Fruit fly (Drosophila melanogaster) whole organism, embryonic: ENCODE data around the gene Mlp84B.

Experiments
- Atf-2 ChIP-seq: fragments of 200-800 bp; sonication (Bioruptor generic); optimal IDR thresholded peaks from 2 replicates; lab custom pipeline; 2016; ENCODE audit warnings: missing biosample characterization, missing genetic modification characterization
- CG1024 ChIP-seq: fragments of 200-800 bp; sonication (Bioruptor generic); IDR thresholded peaks from 2 replicates; pipeline ENCODE4 v1.3.6; 2022; ENCODE audit warnings: missing biosample characterization, missing genetic modification characterization
- CG10366 ChIP-seq: fragments of 200-800 bp; sonication (Bioruptor generic); IDR thresholded peaks from 2 replicates; pipeline ENCODE4 v1.3.6; 2022; ENCODE audit warnings: missing biosample characterization, missing genetic modification characterization
- CG10565 ChIP-seq: fragments of 200-800 bp; sonication (Bioruptor generic); optimal IDR thresholded peaks from 3 replicates; lab custom pipeline; 2016; ENCODE audit warnings: missing biosample characterization, mild to moderate bottlenecking, missing genetic modification characterization
- CG11398 ChIP-seq: fragments of 200-800 bp; sonication (Bioruptor generic); optimal IDR thresholded peaks from 2 replicates; lab custom pipeline; 2016; ENCODE audit warnings: missing biosample characterization, missing genetic modification characterization
- CG1233 ChIP-seq: fragments of 200-800 bp; sonication (Bioruptor generic); optimal IDR thresholded peaks from 4 replicates; lab custom pipeline; 2018; ENCODE audit warnings: missing biosample characterization, mild to moderate bottlenecking, missing genetic modification characterization
- CG12942 ChIP-seq: fragments of 200-800 bp; sonication (Bioruptor generic); optimal IDR thresholded peaks from 3 replicates; lab custom pipeline; 2016; ENCODE audit warnings: missing biosample characterization, missing genetic modification characterization
- CG13775 ChIP-seq: fragments of 200-800 bp; sonication (Bioruptor generic); optimal IDR thresholded peaks from 3 replicates; lab custom pipeline; 2017; ENCODE audit warnings: missing biosample characterization, mild to moderate bottlenecking, missing genetic modification characterization
- CG17359 ChIP-seq: fragments of 200-800 bp; sonication (Bioruptor generic); optimal IDR thresholded peaks from 3 replicates; lab custom pipeline; 2018; ENCODE audit warnings: missing biosample characterization, mild to moderate bottlenecking, missing genetic modification characterization, moderate library complexity
- CG17912 ChIP-seq: fragments of 200-800 bp; sonication (Bioruptor generic); optimal IDR thresholded peaks from 2 replicates; lab custom pipeline; 2018; ENCODE audit warnings: missing biosample characterization, mild to moderate bottlenecking, missing genetic modification characterization
- CG2199 ChIP-seq: fragments of 200-800 bp; sonication (Bioruptor generic); IDR thresholded peaks from 3 replicates; pipeline ENCODE4 v1.3.6; 2022; ENCODE audit warnings: missing biosample characterization, missing genetic modification characterization
- CG2889 ChIP-seq: fragments of 200-800 bp; sonication (Bioruptor generic); IDR thresholded peaks from 3 replicates; pipeline ENCODE4 v1.3.6; 2022; ENCODE audit warnings: missing biosample characterization, missing genetic modification characterization
- CG42726 ChIP-seq: fragments of 200-800 bp; sonication (Bioruptor generic); IDR thresholded peaks from 2 replicates; pipeline ENCODE4 v1.3.6; 2022; ENCODE audit warnings: missing biosample characterization, missing genetic modification characterization; ENCODE audit not compliant: partially characterized antibody
- CG4282 ChIP-seq: fragments of 200-800 bp; sonication (Bioruptor generic); optimal IDR thresholded peaks from 2 replicates; lab custom pipeline; 2016; ENCODE audit warnings: missing biosample characterization, missing genetic modification characterization
- CG4360 ChIP-seq: fragments of 200-800 bp; sonication (Bioruptor generic); IDR thresholded peaks from 2 replicates; pipeline ENCODE4 v1.3.6; 2022; ENCODE audit warnings: missing biosample characterization, missing genetic modification characterization
- CG4707 ChIP-seq: fragments of 200-800 bp; sonication (Bioruptor generic); optimal IDR thresholded peaks from 2 replicates; lab custom pipeline; 2018; ENCODE audit warnings: missing biosample characterization, mild to moderate bottlenecking, missing genetic modification characterization, moderate library complexity
- CG5180 ChIP-seq: fragments of 200-800 bp; sonication (Bioruptor generic); optimal IDR thresholded peaks from 3 replicates; lab custom pipeline; 2017; ENCODE audit warnings: missing biosample characterization, missing genetic modification characterization, mild to moderate bottlenecking, moderate library complexity, missing genetic modification reagents
- CG5245 ChIP-seq: fragments of 200-800 bp; sonication (Bioruptor generic); optimal IDR thresholded peaks from 3 replicates; lab custom pipeline; 2016; ENCODE audit warnings: missing biosample characterization, missing genetic modification characterization
- CG6813 ChIP-seq: fragments of 200-800 bp; sonication (Bioruptor generic); optimal IDR thresholded peaks from 2 replicates; lab custom pipeline; 2017; ENCODE audit warnings: missing biosample characterization, missing genetic modification characterization, mild to moderate bottlenecking, moderate library complexity, missing genetic modification reagents
- CG8359 ChIP-seq: fragments of 200-800 bp; sonication (Bioruptor generic); optimal IDR thresholded peaks from 2 replicates; lab custom pipeline; 2017; ENCODE audit warnings: missing biosample characterization, mild to moderate bottlenecking, missing genetic modification characterization, borderline replicate concordance
- Chrac-16 ChIP-seq: fragments of 200-800 bp; sonication (Bioruptor generic); optimal IDR thresholded peaks from 3 replicates; lab custom pipeline; 2016; ENCODE audit warnings: missing biosample characterization, missing genetic modification characterization
- Dfd ChIP-seq, 2 experiments: fragments of >200 bp; optimal IDR thresholded peaks; 2 replicates each; lab custom pipeline; 2017; ENCODE audit warnings: missing biosample characterization in 2 of 2, missing genetic modification characterization in 2 of 2
- Dip2 ChIP-seq: fragments of 200-800 bp; sonication (Bioruptor generic); IDR thresholded peaks from 2 replicates; pipeline ENCODE4 v1.3.6; 2022; ENCODE audit warnings: missing biosample characterization, missing genetic modification characterization
- GATAe ChIP-seq: fragments of 200-800 bp; sonication (Bioruptor generic); conservative IDR thresholded peaks from 2 replicates; pipeline ENCODE4 v1.3.6; 2022; ENCODE audit warnings: missing biosample characterization, missing genetic modification characterization
- Gug ChIP-seq: fragments of 200-800 bp; sonication (Bioruptor generic); IDR thresholded peaks from 4 replicates; pipeline ENCODE4 v1.3.6; 2022; ENCODE audit warnings: missing biosample characterization, missing genetic modification characterization
- Hmr ChIP-seq: fragments of 200-800 bp; sonication (Bioruptor generic); optimal IDR thresholded peaks from 3 replicates; lab custom pipeline; 2017; ENCODE audit warnings: mild to moderate bottlenecking, missing biosample characterization, missing genetic modification reagents, missing genetic modification characterization
- Hr78 ChIP-seq, 2 experiments: fragments of 200-800 bp in 1 of 2; fragments of >200 bp in 1 of 2; sonication (Bioruptor generic) in 1 of 2; optimal IDR thresholded peaks; 2 replicates each; lab custom pipeline; 2017 to 2019; ENCODE audit warnings: missing biosample characterization in 2 of 2, missing genetic modification characterization in 2 of 2, mild to moderate bottlenecking in 1 of 2, moderate library complexity in 1 of 2
- Kr ChIP-seq: fragments of 200-800 bp; sonication (Bioruptor generic); optimal IDR thresholded peaks from 2 replicates; lab custom pipeline; 2017; ENCODE audit warnings: missing biosample characterization, mild to moderate bottlenecking, missing genetic modification characterization
- Myb ChIP-seq: fragments of 200-800 bp; sonication (Bioruptor generic); optimal IDR thresholded peaks from 2 replicates; lab custom pipeline; 2016; ENCODE audit warnings: missing biosample characterization, missing genetic modification characterization
- NK7.1 ChIP-seq: fragments of 200-800 bp; sonication (Bioruptor generic); optimal IDR thresholded peaks from 3 replicates; lab custom pipeline; 2016; ENCODE audit warnings: missing biosample characterization, missing genetic modification characterization
- Nf-YA ChIP-seq: fragments of 200-800 bp; sonication (Bioruptor generic); IDR thresholded peaks from 2 replicates; pipeline ENCODE4 v1.3.6; 2022; ENCODE audit warnings: missing biosample characterization, missing genetic modification characterization
- Rfx ChIP-seq: fragments of 200-800 bp; sonication (Bioruptor generic); IDR thresholded peaks from 2 replicates; pipeline ENCODE4 v1.3.6; 2022; ENCODE audit warnings: missing biosample characterization, missing genetic modification characterization
- ab ChIP-seq: fragments of 200-800 bp; sonication (Bioruptor generic); optimal IDR thresholded peaks from 2 replicates; lab custom pipeline; 2016; ENCODE audit warnings: missing biosample characterization, missing genetic modification characterization
- ash1 ChIP-seq: fragments of 200-800 bp; sonication (Bioruptor generic); optimal IDR thresholded peaks from 2 replicates; lab custom pipeline; 2018; ENCODE audit warnings: missing biosample characterization, mild to moderate bottlenecking, missing genetic modification characterization
- ato ChIP-seq: fragments of 200-800 bp; sonication (Bioruptor generic); IDR thresholded peaks from 2 replicates; pipeline ENCODE4 v1.3.6; 2022; ENCODE audit warnings: missing biosample characterization, missing genetic modification characterization; ENCODE audit not compliant: partially characterized antibody
- chinmo ChIP-seq: fragments of 200-800 bp; sonication (Bioruptor generic); IDR thresholded peaks from 4 replicates; pipeline ENCODE4 v1.3.6; 2022; ENCODE audit warnings: missing biosample characterization, missing genetic modification characterization; ENCODE audit not compliant: partially characterized antibody
- chn ChIP-seq: fragments of 200-800 bp; sonication (Bioruptor generic); optimal IDR thresholded peaks from 2 replicates; lab custom pipeline; 2016; ENCODE audit warnings: missing biosample characterization, missing genetic modification characterization
- dm ChIP-seq: fragments of 200-800 bp; sonication (Bioruptor generic); optimal IDR thresholded peaks from 3 replicates; lab custom pipeline; 2016; ENCODE audit warnings: missing biosample characterization, missing genetic modification characterization
- eyg ChIP-seq: fragments of 200-800 bp; sonication (Bioruptor generic); optimal IDR thresholded peaks from 3 replicates; lab custom pipeline; 2016; ENCODE audit warnings: missing biosample characterization, missing genetic modification characterization
- gem ChIP-seq: fragments of 200-800 bp; sonication (Bioruptor generic); optimal IDR thresholded peaks from 2 replicates; lab custom pipeline; 2019; ENCODE audit warnings: missing biosample characterization, mild to moderate bottlenecking, missing genetic modification characterization, moderate library complexity
- ham ChIP-seq: fragments of 200-800 bp; sonication (Bioruptor generic); IDR thresholded peaks from 2 replicates; pipeline ENCODE4 v1.3.6; 2022; ENCODE audit warnings: missing biosample characterization, missing genetic modification characterization
- nerfin-2 ChIP-seq: fragments of 200-800 bp; sonication (Bioruptor generic); IDR thresholded peaks from 2 replicates; pipeline ENCODE4 v1.3.6; 2022; ENCODE audit warnings: missing biosample characterization, missing genetic modification characterization; ENCODE audit not compliant: partially characterized antibody
- pan ChIP-seq, 4 experiments: fragments of >200 bp in 3 of 4; fragments of 200-800 bp in 1 of 4; sonication (Bioruptor generic) in 1 of 4; optimal IDR thresholded peaks in 3 of 4; IDR thresholded peaks in 1 of 4; 2 replicates each; pipeline versions ENCODE4 v1.3.6 to Lab custom; 2017 to 2022; ENCODE audit warnings: missing biosample characterization in 2 of 4, missing genetic modification characterization in 2 of 4, mixed read lengths in 1 of 4
- peb ChIP-seq: fragments of 200-800 bp; sonication (Bioruptor generic); IDR thresholded peaks from 2 replicates; pipeline ENCODE4 v1.3.6; 2022; ENCODE audit warnings: missing biosample characterization, missing genetic modification characterization
- pzg ChIP-seq: fragments of 200-800 bp; sonication (Bioruptor generic); optimal IDR thresholded peaks from 3 replicates; lab custom pipeline; 2018; ENCODE audit warnings: missing biosample characterization, mild to moderate bottlenecking, missing genetic modification characterization, moderate library complexity
- sug ChIP-seq: fragments of 200-800 bp; optimal IDR thresholded peaks from 2 replicates; lab custom pipeline; 2019; ENCODE audit warnings: missing biosample characterization, mild to moderate bottlenecking, missing genetic modification characterization, moderate library complexity
- tin ChIP-seq: fragments of 200-800 bp; sonication (Bioruptor generic); optimal IDR thresholded peaks from 3 replicates; lab custom pipeline; 2016; ENCODE audit warnings: missing biosample characterization, missing genetic modification characterization
- vfl ChIP-seq: fragments of 200-800 bp; sonication (Bioruptor generic); optimal IDR thresholded peaks from 2 replicates; lab custom pipeline; 2016; ENCODE audit warnings: missing biosample characterization, missing genetic modification characterization
- wdn ChIP-seq: fragments of 200-800 bp; sonication (Bioruptor generic); IDR thresholded peaks from 2 replicates; pipeline ENCODE4 v1.3.6; 2022; ENCODE audit warnings: missing biosample characterization, missing genetic modification characterization

The Mlp84B gene

dm6 chr3R:7124109-7124639 lies 6.6 kb upstream of the Mlp84B start, which contains the start of the genes Alh and CG10098 (continued):
- TF ChIP-seq dm (GFP tag; lab: Kevin White, UChicago) = peak; percentile 75
- no peak for TF ChIP-seq GATAe (GFP tag; lab: Robert Waterston, UW)
- peak; percentile 15 for TF ChIP-seq CG17912 (GFP tag; lab: Kevin White, UChicago)
- peak; percentile 87 for TF ChIP-seq chn (GFP tag; lab: Kevin White, UChicago)
- TF ChIP-seq NK7.1 (GFP tag; lab: Kevin White, UChicago) = peak; percentile 58
- no peak for TF ChIP-seq Dfd (GFP tag; optimal IDR thresholded peaks at IDR 0.05; lab: Kevin White, UChicago)
- 0 out of 4 replicates have a peak, but pooled peaks have one; percentile 15 for TF ChIP-seq chinmo (GFP tag; lab: Robert Waterston, UW)
- TF ChIP-seq peb = 0 out of 2 replicates have a peak, but pooled peaks have one; percentile 52
- peak; percentile 89 for TF ChIP-seq Rfx (GFP tag; lab: Robert Waterston, UW)
- peak; percentile 74 for TF ChIP-seq CG1233
- no peak; the same call in 1 of the 2 replicates for TF ChIP-seq ato
- TF ChIP-seq tin (GFP tag; lab: Kevin White, UChicago) = peak; percentile 92
- no peak for TF ChIP-seq Kr (GFP tag; lab: Kevin White, UChicago)
- peak; percentile 92 for TF ChIP-seq Chrac-16 (GFP tag; lab: Kevin White, UChicago)
- TF ChIP-seq wdn (GFP tag; lab: Robert Waterston, UW) = peak; percentile 59; the same call in 1 of the 2 replicates
- TF ChIP-seq CG4360 (GFP tag; lab: Robert Waterston, UW) = no peak
- no peak for TF ChIP-seq CG10565
- no peak for TF ChIP-seq ash1 (GFP tag; lab: Kevin White, UChicago)
- peak; percentile 76 for TF ChIP-seq Myb (GFP tag; lab: Kevin White, UChicago)
- TF ChIP-seq pan (optimal IDR thresholded peaks at IDR 0.05; lab: Kevin White, UChicago) = no peak
- peak in 1 of 2 experiments; percentile 70 for TF ChIP-seq pan (GFP tag; optimal IDR thresholded peaks at IDR 0.05 in 1 of 2, IDR thresholded peaks at IDR 0.05 in 1 of 2)
- TF ChIP-seq CG8359 (GFP tag; lab: Kevin White, UChicago) = no peak
- peak; percentile 77 for TF ChIP-seq Atf-2 (GFP tag; lab: Kevin White, UChicago)
- TF ChIP-seq CG12942 (GFP tag; lab: Kevin White, UChicago) = peak; percentile 89
- peak; percentile 83 for TF ChIP-seq CG10366 (GFP tag; lab: Robert Waterston, UW)
- no peak for TF ChIP-seq CG11398 (GFP tag; lab: Kevin White, UChicago)
- TF ChIP-seq CG4707 (GFP tag; lab: Kevin White, UChicago) = no peak
- TF ChIP-seq ham (GFP tag; lab: Robert Waterston, UW) = peak; percentile 64; the same call in 1 of the 2 replicates
- no peak for TF ChIP-seq CG2199
- peak; percentile 69 for TF ChIP-seq eyg (GFP tag; lab: Kevin White, UChicago)
- no peak for TF ChIP-seq Dip2 (GFP tag; lab: Robert Waterston, UW)
- peak; percentile 88 for TF ChIP-seq gem (tag; lab: Kevin White, UChicago)
- no peak for TF ChIP-seq Nf-YA
- peak; percentile 83 for TF ChIP-seq ab (GFP tag; lab: Kevin White, UChicago)
- TF ChIP-seq Hmr (GFP tag; lab: Kevin White, UChicago) = peak; percentile 84
- peak; percentile 10 for TF ChIP-seq CG6813 (GFP tag; lab: Kevin White, UChicago)
- peak; percentile 55; the same call in 1 of the 2 replicates for TF ChIP-seq CG42726
- TF ChIP-seq nerfin-2 (GFP tag; lab: Robert Waterston, UW) = peak; percentile 44; the same call in 1 of the 2 replicates

DNA sequence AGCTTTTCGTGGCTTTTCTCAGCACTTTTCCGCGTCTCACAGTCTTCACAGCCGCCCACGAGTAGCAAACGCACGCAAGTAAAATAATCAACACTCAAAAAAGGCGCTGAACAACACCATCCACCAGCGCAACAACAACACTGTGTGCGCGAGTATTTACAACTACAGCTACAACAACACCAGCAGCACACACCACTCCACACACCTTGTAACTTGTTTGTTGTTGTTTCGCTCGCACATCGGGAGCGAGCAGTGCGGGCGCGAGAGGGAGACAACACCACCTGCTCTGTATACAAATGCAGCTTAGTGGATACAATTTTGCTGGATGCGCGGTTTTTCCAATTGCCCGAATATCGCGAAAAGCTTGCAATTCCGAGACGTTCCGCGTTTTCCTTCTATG lies 6.2 kb upstream of the Mlp84B start:
- TF ChIP-seq CG2889 (no peak), CG13775 (GFP tag; lab: Kevin White, UChicago) (no peak), vfl (GFP tag; lab: Kevin White, UChicago) (no peak), sug (no peak), CG5180 (no peak), Hr78 (GFP tag; optimal IDR thresholded peaks at IDR 0.05; lab: Kevin White, UChicago) (no peak), gem (tag; lab: Kevin White, UChicago) (no peak), CG17359 (no peak), CG10565 (no peak), pzg (GFP tag; lab: Kevin White, UChicago) (peak; percentile 27), CG1024 (GFP tag; lab: Robert Waterston, UW) (no peak), Gug (no peak), pan (optimal IDR thresholded peaks at IDR 0.05; lab: Kevin White, UChicago) (no peak), pan (GFP tag; optimal IDR thresholded peaks at IDR 0.05 in 1 of 2, IDR thresholded peaks at IDR 0.05 in 1 of 2) (no peak), CG4282 (GFP tag; lab: Kevin White, UChicago) (no peak), CG5245 (no peak)
